Worm (Caenorhabditis elegans) whole organism, late embryonic: ENCODE data around the gene slc-25A18.1.

Source experiments
- C38D4.7 ChIP-seq: fragments of 200-800 bp; sonication (Bioruptor generic); optimal IDR thresholded peaks from 2 replicates; lab custom pipeline; 2018; ENCODE audit warnings: mild to moderate bottlenecking, missing genetic modification characterization, moderate library complexity, missing compliant biosample characterization
- K02D7.2 ChIP-seq: sonication (generic microtip); optimal IDR thresholded peaks from 2 replicates; lab custom pipeline; 2017; ENCODE audit warnings: mild to moderate bottlenecking, missing genetic modification characterization, missing compliant biosample characterization
- T23F11.4 ChIP-seq: fragments of 200-800 bp; sonication (Bioruptor generic); optimal IDR thresholded peaks from 2 replicates; lab custom pipeline; 2018; ENCODE audit warnings: mild to moderate bottlenecking, missing genetic modification characterization, missing compliant biosample characterization
- ahr-1 ChIP-seq: sonication (generic microtip); optimal IDR thresholded peaks from 2 replicates; lab custom pipeline; 2016; ENCODE audit warnings: missing genetic modification characterization, missing compliant biosample characterization
- ama-1 ChIP-seq: fragments of 150-350 bp; optimal IDR thresholded peaks from 2 replicates; lab custom pipeline; 2014
- ceh-14 ChIP-seq: sonication (generic microtip); optimal IDR thresholded peaks from 2 replicates; lab custom pipeline; 2016; ENCODE audit warnings: missing genotype, missing genetic modification characterization, missing compliant biosample characterization
- ceh-19 ChIP-seq: fragments of 200-800 bp; sonication (Bioruptor generic); optimal IDR thresholded peaks from 2 replicates; lab custom pipeline; 2018; ENCODE audit warnings: mild to moderate bottlenecking, missing genetic modification characterization, missing compliant biosample characterization
- ceh-2 ChIP-seq: sonication (generic microtip); optimal IDR thresholded peaks from 2 replicates; lab custom pipeline; 2016; ENCODE audit warnings: missing genotype, missing genetic modification characterization, missing compliant biosample characterization
- ceh-30 ChIP-seq: fragments of 150-350 bp; optimal IDR thresholded peaks from 2 replicates; lab custom pipeline; 2014; ENCODE audit warnings: missing biosample characterization, missing genetic modification characterization
- ceh-34 ChIP-seq: sonication (generic microtip); optimal IDR thresholded peaks from 2 replicates; lab custom pipeline; 2016; ENCODE audit warnings: mild to moderate bottlenecking, missing genetic modification characterization, missing compliant biosample characterization
- ceh-48 ChIP-seq: sonication (generic microtip); optimal IDR thresholded peaks from 2 replicates; lab custom pipeline; 2016; ENCODE audit warnings: missing genetic modification characterization, inconsistent platforms, missing compliant biosample characterization
- ceh-6 ChIP-seq: fragments of 200-800 bp; sonication (Bioruptor generic); optimal IDR thresholded peaks from 2 replicates; lab custom pipeline; 2018; ENCODE audit warnings: mild to moderate bottlenecking, missing genetic modification characterization, missing compliant biosample characterization
- ceh-9 ChIP-seq: sonication (generic microtip); optimal IDR thresholded peaks from 2 replicates; lab custom pipeline; 2016; ENCODE audit warnings: mild to moderate bottlenecking, missing genetic modification characterization, inconsistent platforms, missing compliant biosample characterization
- che-1 ChIP-seq: sonication (generic microtip); optimal IDR thresholded peaks from 2 replicates; lab custom pipeline; 2016; ENCODE audit warnings: mild to moderate bottlenecking, missing genetic modification characterization, missing compliant biosample characterization
- dmd-4 ChIP-seq: sonication (generic microtip); optimal IDR thresholded peaks from 2 replicates; lab custom pipeline; 2016; ENCODE audit warnings: borderline replicate concordance, missing genetic modification characterization, missing compliant biosample characterization
- elt-2 ChIP-seq: sonication (generic microtip); optimal IDR thresholded peaks from 2 replicates; lab custom pipeline; 2016; ENCODE audit warnings: missing genetic modification reagents, missing genetic modification characterization, missing compliant biosample characterization
- elt-4 ChIP-seq: sonication (generic microtip); optimal IDR thresholded peaks from 2 replicates; lab custom pipeline; 2016; ENCODE audit warnings: missing genetic modification characterization, missing compliant biosample characterization
- ets-4 ChIP-seq: sonication (generic microtip); optimal IDR thresholded peaks from 2 replicates; lab custom pipeline; 2016; ENCODE audit warnings: missing genetic modification characterization, missing compliant biosample characterization
- fkh-6 ChIP-seq: sonication (generic microtip); optimal IDR thresholded peaks from 2 replicates; lab custom pipeline; 2016; ENCODE audit warnings: missing genetic modification characterization, missing compliant biosample characterization
- gmeb-2 ChIP-seq: sonication (generic microtip); optimal IDR thresholded peaks from 2 replicates; lab custom pipeline; 2016; ENCODE audit warnings: missing genetic modification characterization, inconsistent platforms, missing compliant biosample characterization
- hlh-6 ChIP-seq: sonication (generic microtip); optimal IDR thresholded peaks from 2 replicates; lab custom pipeline; 2016; ENCODE audit warnings: missing genotype, missing genetic modification characterization, missing compliant biosample characterization
- hlh-8 ChIP-seq: sonication (generic microtip); optimal IDR thresholded peaks from 2 replicates; lab custom pipeline; 2016; ENCODE audit warnings: missing genotype, missing genetic modification characterization, missing compliant biosample characterization
- lim-6 ChIP-seq: sonication (generic microtip); optimal IDR thresholded peaks from 2 replicates; lab custom pipeline; 2016; ENCODE audit warnings: missing genetic modification characterization, missing compliant biosample characterization
- madf-2 ChIP-seq: sonication (generic microtip); optimal IDR thresholded peaks from 2 replicates; lab custom pipeline; 2017; ENCODE audit warnings: missing genetic modification characterization, missing compliant biosample characterization
- mec-3 ChIP-seq: sonication (generic microtip); optimal IDR thresholded peaks from 2 replicates; lab custom pipeline; 2016; ENCODE audit warnings: borderline replicate concordance, missing genetic modification characterization, missing compliant biosample characterization
- nhr-11 ChIP-seq: fragments of 150-350 bp; optimal IDR thresholded peaks from 2 replicates; lab custom pipeline; 2014; ENCODE audit warnings: missing biosample characterization, missing genetic modification characterization
- nhr-232 ChIP-seq: sonication (generic microtip); optimal IDR thresholded peaks from 2 replicates; lab custom pipeline; 2016; ENCODE audit warnings: missing genetic modification characterization, missing compliant biosample characterization
- pag-3 ChIP-seq: sonication (generic microtip); optimal IDR thresholded peaks from 2 replicates; lab custom pipeline; 2016; ENCODE audit warnings: missing compliant biosample characterization, missing genetic modification characterization, borderline replicate concordance
- pax-1 ChIP-seq: fragments of 150-350 bp; optimal IDR thresholded peaks from 2 replicates; lab custom pipeline; 2014; ENCODE audit warnings: missing biosample characterization, missing genetic modification characterization
- pha-2 ChIP-seq: sonication (generic microtip); optimal IDR thresholded peaks from 2 replicates; lab custom pipeline; 2017; ENCODE audit warnings: mild to moderate bottlenecking, missing genetic modification characterization, missing compliant biosample characterization
- pha-4 ChIP-seq: fragments of 150-350 bp; optimal IDR thresholded peaks from 2 replicates; lab custom pipeline; 2018; ENCODE audit warnings: missing biosample characterization, missing genetic modification reagents, missing genetic modification characterization
- pqm-1 ChIP-seq: sonication (generic microtip); optimal IDR thresholded peaks from 2 replicates; lab custom pipeline; 2016; ENCODE audit warnings: missing genetic modification characterization, missing compliant biosample characterization
- rnt-1 ChIP-seq: sonication (generic microtip); optimal IDR thresholded peaks from 2 replicates; lab custom pipeline; 2016; ENCODE audit warnings: missing genetic modification characterization, missing compliant biosample characterization
- sdc-2 ChIP-seq: sonication (generic microtip); optimal IDR thresholded peaks from 2 replicates; lab custom pipeline; 2016; ENCODE audit warnings: missing genotype, missing genetic modification characterization, missing compliant biosample characterization
- sox-2 ChIP-seq: fragments of 200-800 bp; sonication (Bioruptor generic); IDR thresholded peaks from 2 replicates; pipeline ENCODE4 v1.3.6; 2022; ENCODE audit warnings: missing genetic modification reagents, missing genetic modification characterization, missing compliant biosample characterization
- sox-4 ChIP-seq: sonication (generic microtip); optimal IDR thresholded peaks from 2 replicates; lab custom pipeline; 2017; ENCODE audit warnings: mild to moderate bottlenecking, missing genetic modification characterization, inconsistent platforms, missing compliant biosample characterization
- syd-9 ChIP-seq: sonication (generic microtip); optimal IDR thresholded peaks from 2 replicates; lab custom pipeline; 2016; ENCODE audit warnings: mild to moderate bottlenecking, missing genetic modification characterization, moderate library complexity, missing compliant biosample characterization
- tbx-2 ChIP-seq: sonication (generic microtip); optimal IDR thresholded peaks from 2 replicates; lab custom pipeline; 2016; ENCODE audit warnings: missing genetic modification characterization, missing compliant biosample characterization
- tbx-7 ChIP-seq: sonication (generic microtip); optimal IDR thresholded peaks from 2 replicates; lab custom pipeline; 2016; ENCODE audit warnings: missing genotype, missing genetic modification characterization, missing compliant biosample characterization
- unc-42 ChIP-seq: sonication (generic microtip); optimal IDR thresholded peaks from 2 replicates; lab custom pipeline; 2016; ENCODE audit warnings: missing genotype, missing genetic modification characterization, missing compliant biosample characterization
- zip-5 ChIP-seq: sonication (generic microtip); optimal IDR thresholded peaks from 2 replicates; lab custom pipeline; 2016; ENCODE audit warnings: missing genetic modification characterization, missing compliant biosample characterization

slc-25A18.1 gene

DNA sequence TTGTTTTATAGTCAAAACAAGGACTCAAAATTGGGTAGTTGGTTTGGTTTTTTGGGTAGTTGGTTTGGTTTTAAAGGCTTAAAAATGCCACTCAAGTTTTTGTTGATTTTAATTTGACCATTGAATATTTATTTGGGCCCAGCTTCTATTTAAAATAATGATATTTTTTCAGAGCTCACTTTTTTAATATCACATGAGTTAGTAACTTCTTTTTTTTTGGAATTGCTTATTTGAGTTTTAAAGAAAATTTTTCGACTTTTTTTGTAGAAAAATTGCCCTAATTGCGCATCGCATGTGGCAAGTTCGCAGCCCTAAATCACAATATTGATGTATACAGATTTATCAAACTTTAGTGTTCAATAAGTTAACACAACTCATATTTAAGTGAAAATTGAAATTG, 32.0 kb upstream of the slc-25A18.1 start:
- TF ChIP-seq ceh-48 (tag; lab: Kevin White, UChicago) (no peak), ceh-2 (tag; lab: Kevin White, UChicago) (no peak), nhr-11 (tag; lab: Kevin White, UChicago) (no peak), pha-4 (tag; lab: Kevin White, UChicago) (no peak), sox-4 (tag; lab: Kevin White, UChicago) (no peak), rnt-1 (tag; lab: Kevin White, UChicago) (no peak), madf-2 (tag; lab: Kevin White, UChicago) (no peak), syd-9 (tag; lab: Kevin White, UChicago) (no peak), che-1 (tag; lab: Kevin White, UChicago) (no peak), gmeb-2 (tag; lab: Kevin White, UChicago) (no peak), tbx-2 (tag; lab: Kevin White, UChicago) (no peak)
- TF ChIP-seq, all 69 proteins: peak for 0

DNA sequence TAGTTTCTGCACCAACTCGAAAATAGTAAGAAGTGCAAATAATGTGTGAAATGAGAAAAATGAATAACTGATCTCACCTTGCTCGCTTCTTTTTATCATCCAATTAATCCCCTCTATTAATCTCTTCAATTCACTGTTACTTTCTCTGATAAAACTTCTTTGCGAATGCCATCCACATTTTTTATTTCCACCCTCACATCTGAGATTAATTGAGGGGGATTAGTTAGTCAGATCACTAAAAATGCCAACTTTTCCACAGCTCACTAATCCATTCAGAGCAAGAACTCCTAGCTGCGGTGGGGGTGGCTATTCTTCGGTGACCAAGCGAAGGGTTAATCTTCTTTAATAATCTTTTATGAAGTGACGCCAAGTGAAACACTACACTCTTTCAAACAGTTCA, 31.0 kb upstream of the slc-25A18.1 start, which contains the start of gene dsc-1:
dsc-1 (minus strand) TSS at position 46 of the 400 bp plus-strand sequence.
- TF ChIP-seq madf-2 (tag; lab: Kevin White, UChicago) (no peak), mec-3 (tag; lab: Kevin White, UChicago) (no peak), ama-1 (lab: Kevin White, UChicago) (no peak), pha-2 (tag; lab: Kevin White, UChicago) (no peak), elt-4 (tag; lab: Kevin White, UChicago) (no peak), tbx-2 (tag; lab: Kevin White, UChicago) (no peak), ceh-19 (no peak), T23F11.4 (GFP tag; lab: Kevin White, UChicago) (no peak), pax-1 (tag; lab: Kevin White, UChicago) (no peak), hlh-8 (tag; lab: Kevin White, UChicago) (no peak), elt-2 (no peak), sdc-2 (no peak), pag-3 (tag; lab: Kevin White, UChicago) (no peak), pha-4 (tag; lab: Kevin White, UChicago) (no peak), fkh-6 (tag; lab: Kevin White, UChicago) (no peak), ceh-34 (tag; lab: Kevin White, UChicago) (no peak), ceh-9 (no peak), ets-4 (tag; lab: Kevin White, UChicago) (no peak)

DNA sequence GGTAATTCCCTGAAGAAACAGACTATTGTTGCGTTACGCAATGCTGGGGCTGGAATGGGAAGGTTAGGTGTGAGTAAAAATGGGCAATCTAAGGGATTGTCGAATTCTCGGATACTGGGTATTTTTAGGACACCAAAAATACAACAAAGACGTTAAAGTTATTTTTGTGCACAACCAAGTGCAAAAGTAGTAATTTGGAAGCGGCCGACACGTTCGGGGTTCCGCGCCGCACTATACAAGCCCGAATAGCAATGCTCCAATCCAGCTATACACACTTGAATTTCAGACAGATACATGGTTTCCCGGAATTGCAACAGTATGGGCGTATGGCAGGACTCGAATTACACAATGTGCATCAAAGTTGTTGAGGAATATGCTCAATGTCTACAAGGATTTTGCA, 24.3 kb upstream of the slc-25A18.1 start:
- TF ChIP-seq dmd-4 (no peak), unc-42 (tag; lab: Kevin White, UChicago) (no peak), ceh-6 (GFP tag; lab: Kevin White, UChicago) (no peak), sox-2 (GFP tag; lab: Robert Waterston, UW) (no peak)
- TF ChIP-seq, all 69 proteins: peak for 0

DNA sequence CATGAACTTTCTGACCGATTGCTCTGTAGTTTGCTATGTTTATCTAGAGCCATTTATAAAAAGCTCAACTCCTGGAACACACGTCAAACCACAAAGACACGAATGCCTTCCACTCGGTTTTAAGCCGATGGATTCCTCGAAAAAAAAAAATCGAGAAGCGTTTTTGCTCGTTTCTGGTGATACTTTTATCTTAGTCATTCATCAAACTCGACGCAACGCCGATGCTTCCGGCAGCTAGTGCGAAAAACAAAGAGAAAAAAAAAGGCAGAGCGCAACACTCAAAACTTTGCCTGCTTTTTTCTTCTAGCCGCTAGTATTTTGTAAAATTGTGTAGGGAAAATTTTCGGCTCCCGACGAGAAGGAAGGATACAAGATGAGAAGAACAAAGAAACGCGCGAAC, 23.8 kb upstream of the slc-25A18.1 start:
- no peak for TF ChIP-seq K02D7.2 (tag; lab: Kevin White, UChicago)
- TF ChIP-seq ceh-34 (tag; lab: Kevin White, UChicago), result no peak
- no peak for TF ChIP-seq mec-3 (tag; lab: Kevin White, UChicago)
- TF ChIP-seq ahr-1 (tag; lab: Kevin White, UChicago), result no peak

DNA sequence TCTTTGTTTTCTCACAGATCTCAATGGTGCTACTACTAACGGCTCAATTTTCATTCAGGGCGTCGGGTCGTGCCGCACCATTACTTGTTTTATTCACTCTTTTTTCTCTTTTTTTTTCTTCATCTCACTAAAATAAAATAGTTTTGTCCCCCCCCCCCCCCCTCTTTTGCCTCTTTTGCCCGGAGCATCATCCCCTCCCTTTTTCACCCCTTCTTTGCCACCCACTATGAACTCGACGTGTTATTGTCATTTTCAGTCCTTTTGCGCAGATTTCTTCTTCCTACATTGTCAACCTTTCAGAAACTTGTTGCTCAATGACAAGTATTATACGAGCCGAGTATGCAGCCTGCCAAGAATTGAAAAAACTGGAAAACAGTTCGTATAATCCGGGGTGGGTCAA, 22.3 kb upstream of the slc-25A18.1 start, which contains the start of gene seb-3:
seb-3 (plus strand) TSS at position 301 of the 400 bp plus-strand sequence.
- TF ChIP-seq lim-6 (tag; lab: Kevin White, UChicago) (no peak), tbx-7 (tag; lab: Kevin White, UChicago) (no peak), ceh-14 (no peak), nhr-232 (tag; lab: Kevin White, UChicago) (no peak), C38D4.7 (GFP tag; lab: Kevin White, UChicago) (no peak), pha-2 (tag; lab: Kevin White, UChicago) (no peak), pqm-1 (tag; lab: Kevin White, UChicago) (no peak), hlh-6 (tag; lab: Kevin White, UChicago) (no peak), ceh-30 (no peak), ceh-6 (GFP tag; lab: Kevin White, UChicago) (no peak), rnt-1 (tag; lab: Kevin White, UChicago) (no peak), zip-5 (tag; lab: Kevin White, UChicago) (no peak), sox-4 (tag; lab: Kevin White, UChicago) (no peak), ceh-34 (tag; lab: Kevin White, UChicago) (no peak), elt-4 (tag; lab: Kevin White, UChicago) (no peak), che-1 (tag; lab: Kevin White, UChicago) (no peak)
